Worm (Caenorhabditis elegans): ENCODE measurements around the gene icd-1.
A peak's percentile ranks its signal among the peaks of the same experiment; 100 is the strongest.

The icd-1 gene

ce11 chrII:6592251-6592650, 3.8 kb upstream of the icd-1 start, which contains the start of gene C56C10.9:
Gene C56C10.9 (minus strand): TSS chrII:6592351.
- TF ChIP-seq sox-4 (tag; optimal IDR thresholded peaks at IDR 0.05) (no peak), tbx-2 (tag; optimal IDR thresholded peaks at IDR 0.05) (no peak), ceh-63 (GFP tag; optimal IDR thresholded peaks at IDR 0.05) (no peak), xbp-1 (tag; optimal IDR thresholded peaks at IDR 0.05) (no peak), C34B4.2 (tag; optimal IDR thresholded peaks at IDR 0.05) (no peak), dpl-1 (GFP tag; optimal IDR thresholded peaks at IDR 0.05) (no peak), elt-3 (tag; optimal IDR thresholded peaks at IDR 0.05) (no peak), ceh-90 (tag; optimal IDR thresholded peaks at IDR 0.05) (no peak), sptf-1 (tag; optimal IDR thresholded peaks at IDR 0.05) (no peak)

ce11 chrII:6591000-6591399, 2.5 kb upstream of the icd-1 start:
- TF ChIP-seq efl-1 (optimal IDR thresholded peaks at IDR 0.05): no peak
- TF ChIP-seq efl-1 (GFP tag; optimal IDR thresholded peaks at IDR 0.05 in 1 of 2): peak in 1 of 2 experiments; percentile 69
- no peak for TF ChIP-seq pax-3 (tag; optimal IDR thresholded peaks at IDR 0.05)
- TF ChIP-seq ama-1 (optimal IDR thresholded peaks at IDR 0.05): peak; percentile 18
- no peak for TF ChIP-seq lin-35 (GFP tag; optimal IDR thresholded peaks at IDR 0.05)

ce11 chrII:6589408-6589807, 953 bp upstream of the icd-1 start, which contains the start of gene vps-32.1:
Gene vps-32.1 (plus strand): TSS chrII:6589708.
- TF ChIP-seq elt-3 (tag; optimal IDR thresholded peaks at IDR 0.05): peak in 1 of 6 experiments; percentile 29
- peak; percentile 40 for TF ChIP-seq fos-1 (tag; optimal IDR thresholded peaks at IDR 0.05)
- peak; percentile 28 for TF ChIP-seq blmp-1 (tag; optimal IDR thresholded peaks at IDR 0.05)
- peak in 1 of 3 experiments; percentile 15 for TF ChIP-seq dpl-1 (GFP tag; optimal IDR thresholded peaks at IDR 0.05)
- TF ChIP-seq elt-2 (tag; optimal IDR thresholded peaks at IDR 0.05): no peak
- TF ChIP-seq lin-35 (GFP tag; optimal IDR thresholded peaks at IDR 0.05): peak in 1 of 2 experiments; percentile 4
- TF ChIP-seq hpl-2 (GFP tag; optimal IDR thresholded peaks at IDR 0.05): no peak
- peak; percentile 49 for TF ChIP-seq jun-1 (tag; optimal IDR thresholded peaks at IDR 0.05)
- no peak for TF ChIP-seq ztf-4 (tag; optimal IDR thresholded peaks at IDR 0.05)
- TF ChIP-seq lir-3 (tag; optimal IDR thresholded peaks at IDR 0.05; ENCODE audit: poor library complexity): no peak

ce11 chrII:6587264-6587870, 1.1 kb downstream of the icd-1 start, which contains the start of gene C56C10.7:
Gene C56C10.7 (minus strand): TSS chrII:6587575.
- TF ChIP-seq zip-4 (GFP tag; optimal IDR thresholded peaks at IDR 0.05) (no peak), mef-2 (tag; optimal IDR thresholded peaks at IDR 0.05) (no peak), fos-1 (tag; optimal IDR thresholded peaks at IDR 0.05) (no peak), unc-86 (tag; optimal IDR thresholded peaks at IDR 0.05) (no peak), C16A3.4 (tag; optimal IDR thresholded peaks at IDR 0.05) (no peak), aly-2 (tag; optimal IDR thresholded peaks at IDR 0.05) (peak; percentile 75), aha-1 (tag; optimal IDR thresholded peaks at IDR 0.05) (no peak), hlh-4 (tag; optimal IDR thresholded peaks at IDR 0.05) (no peak), nhr-47 (tag; optimal IDR thresholded peaks at IDR 0.05) (no peak), unc-30 (tag; optimal IDR thresholded peaks at IDR 0.05) (no peak), alr-1 (tag; optimal IDR thresholded peaks at IDR 0.05; ENCODE audit: borderline replicate concordance) (no peak), ztf-4 (tag; optimal IDR thresholded peaks at IDR 0.05) (no peak), lin-15B (tag; optimal IDR thresholded peaks at IDR 0.05) (no peak), Y116A8C.19 (tag; optimal IDR thresholded peaks at IDR 0.05; ENCODE audit: borderline replicate concordance) (no peak), dsc-1 (tag; optimal IDR thresholded peaks at IDR 0.05) (no peak), irx-1 (tag; optimal IDR thresholded peaks at IDR 0.05) (no peak), nhr-77 (tag; optimal IDR thresholded peaks at IDR 0.05) (no peak), lin-13 (GFP tag; optimal IDR thresholded peaks at IDR 0.05) (no peak), ztf-11 (tag; optimal IDR thresholded peaks at IDR 0.05) (peak in 1 of 2 experiments; percentile 3), ama-1 (optimal IDR thresholded peaks at IDR 0.05) (peak; percentile 62), nhr-20 (tag; optimal IDR thresholded peaks at IDR 0.05) (peak; percentile 1), lin-14 (GFP tag; optimal IDR thresholded peaks at IDR 0.05) (no peak), snpc-4 (tag; optimal IDR thresholded peaks at IDR 0.05) (no peak), xbp-1 (tag; optimal IDR thresholded peaks at IDR 0.05) (no peak), grh-1 (GFP tag; IDR thresholded peaks at IDR 0.05) (no peak), C04F5.9 (tag; optimal IDR thresholded peaks at IDR 0.05) (no peak), ceh-90 (tag; optimal IDR thresholded peaks at IDR 0.05) (no peak), ces-1 (GFP tag; optimal IDR thresholded peaks at IDR 0.05) (no peak), hlh-17 (GFP tag; optimal IDR thresholded peaks at IDR 0.05; ENCODE audit: borderline replicate concordance) (no peak), lsy-2 (tag; optimal IDR thresholded peaks at IDR 0.05) (peak in 1 of 2 experiments; percentile 15), nhr-85 (tag) (peak; percentile 24)

Measured in whole organism, L1 larva.